Worm (Caenorhabditis elegans): ENCODE results near the gene K02E11.4.

- TF ChIP-seq ama-1 (optimal IDR thresholded peaks at IDR 0.05) (no peak), unc-62 (GFP tag; optimal IDR thresholded peaks at IDR 0.05) (no peak), fos-1 (tag; optimal IDR thresholded peaks at IDR 0.05) (no peak), zag-1 (tag; optimal IDR thresholded peaks at IDR 0.05) (no peak), alr-1 (tag; optimal IDR thresholded peaks at IDR 0.05) (no peak), snpc-4 (tag; optimal IDR thresholded peaks at IDR 0.05) (no peak), blmp-1 (tag; optimal IDR thresholded peaks at IDR 0.05; ENCODE audit: insufficient read depth) (no peak), ceh-16 (tag; optimal IDR thresholded peaks at IDR 0.05) (no peak), ztf-11 (tag; optimal IDR thresholded peaks at IDR 0.05) (no peak), nhr-25 (tag; optimal IDR thresholded peaks at IDR 0.05) (no peak), lsy-2 (tag; optimal IDR thresholded peaks at IDR 0.05) (no peak)
These were observed 729 bp upstream of the K02E11.4 start, which contains the start of gene K02E11.6 for ce11 chrV:14248654-14249053.
